Worm (Caenorhabditis elegans) whole organism, young adult: ENCODE results near the gene F43G6.17.
"Not testable (repeated sequence)": the region's sequence is repeated elsewhere in the genome, so short reads cannot be mapped to it uniquely, and the experiment has no call there.

Experiments used
- B0035.1 ChIP-seq: sonication (generic microtip); optimal IDR thresholded peaks from 2 replicates; lab custom pipeline; 2016; ENCODE audit warnings: missing genetic modification characterization, mild to moderate bottlenecking, missing compliant biosample characterization, missing genotype, missing genetic modification reagents
- B0261.1 ChIP-seq: sonication (generic microtip); optimal IDR thresholded peaks from 2 replicates; lab custom pipeline; 2016; ENCODE audit warnings: mild to moderate bottlenecking, missing genetic modification characterization, moderate library complexity, missing compliant biosample characterization
- C06A6.2 ChIP-seq: fragments of 200-800 bp; sonication (Bioruptor generic); conservative IDR thresholded peaks from 2 replicates; pipeline ENCODE4 v1.3.6; 2022; ENCODE audit warnings: missing genetic modification characterization, missing compliant biosample characterization
- C17E4.6 ChIP-seq: fragments of 200-800 bp; sonication (Bioruptor generic); IDR thresholded peaks from 2 replicates; pipeline ENCODE4 v1.3.6; 2022; ENCODE audit warnings: missing genetic modification reagents, missing genetic modification characterization, missing compliant biosample characterization
- D2030.7 ChIP-seq: fragments of 200-800 bp; sonication (Bioruptor generic); IDR thresholded peaks from 2 replicates; pipeline ENCODE4 v1.3.6; 2022; ENCODE audit warnings: missing genetic modification reagents, missing genetic modification characterization, missing compliant biosample characterization
- F10E7.11 ChIP-seq: sonication (generic microtip); optimal IDR thresholded peaks from 2 replicates; lab custom pipeline; 2017; ENCODE audit warnings: mild to moderate bottlenecking, missing genetic modification characterization, moderate library complexity, missing compliant biosample characterization
- F22D6.2 ChIP-seq: sonication (generic microtip); optimal IDR thresholded peaks from 2 replicates; lab custom pipeline; 2016; ENCODE audit warnings: mild to moderate bottlenecking, missing genetic modification characterization, missing compliant biosample characterization
- F33H1.4 ChIP-seq: fragments of 200-800 bp; sonication (Bioruptor generic); IDR thresholded peaks from 2 replicates; pipeline ENCODE4 v1.3.6; 2022; ENCODE audit warnings: missing genetic modification reagents, missing genetic modification characterization, missing compliant biosample characterization
- F37B4.10 ChIP-seq: fragments of 200-800 bp; sonication (Bioruptor generic); IDR thresholded peaks from 2 replicates; pipeline ENCODE4 v1.3.6; 2022; ENCODE audit warnings: missing genetic modification characterization, missing compliant biosample characterization
- F39B2.1 ChIP-seq: fragments of 200-800 bp; sonication (Bioruptor generic); IDR thresholded peaks from 2 replicates; pipeline ENCODE4 v1.3.6; 2022; ENCODE audit warnings: missing genetic modification reagents, missing genetic modification characterization, missing compliant biosample characterization
- K11D2.4 ChIP-seq: fragments of 200-800 bp; sonication (Bioruptor generic); IDR thresholded peaks from 2 replicates; pipeline ENCODE4 v1.3.6; 2022; ENCODE audit warnings: missing genetic modification reagents, missing genetic modification characterization, missing compliant biosample characterization
- T07F8.4 ChIP-seq: sonication (generic microtip); optimal IDR thresholded peaks from 2 replicates; lab custom pipeline; 2016; ENCODE audit warnings: mild to moderate bottlenecking, missing genetic modification characterization, moderate library complexity, missing compliant biosample characterization
- Y53G8AR.9 ChIP-seq: fragments of 200-800 bp; sonication (Bioruptor generic); conservative IDR thresholded peaks from 2 replicates; pipeline ENCODE4 v1.3.6; 2022; ENCODE audit warnings: missing genetic modification reagents, missing genetic modification characterization, missing compliant biosample characterization
- Y67H2A.10 ChIP-seq: fragments of 200-800 bp; sonication (Bioruptor generic); conservative IDR thresholded peaks from 2 replicates; pipeline ENCODE4 v1.3.6; 2022; ENCODE audit warnings: missing genetic modification reagents, missing genetic modification characterization, missing compliant biosample characterization
- akir-1 ChIP-seq: fragments of 200-800 bp; sonication (Bioruptor generic); optimal IDR thresholded peaks from 2 replicates; lab custom pipeline; 2018; ENCODE audit warnings: mild to moderate bottlenecking, missing genetic modification characterization, moderate library complexity, missing compliant biosample characterization
- atf-7 ChIP-seq: sonication (generic microtip); optimal IDR thresholded peaks from 2 replicates; lab custom pipeline; 2017; ENCODE audit warnings: mild to moderate bottlenecking, missing genetic modification characterization, missing compliant biosample characterization
- athp-1 ChIP-seq: sonication (generic microtip); optimal IDR thresholded peaks from 2 replicates; lab custom pipeline; 2017; ENCODE audit warnings: mild to moderate bottlenecking, missing genetic modification characterization, missing compliant biosample characterization
- attf-5 ChIP-seq: fragments of 200-800 bp; sonication (Bioruptor generic); optimal IDR thresholded peaks from 2 replicates; lab custom pipeline; 2018; ENCODE audit warnings: mild to moderate bottlenecking, missing genetic modification characterization, missing compliant biosample characterization
- attf-6 ChIP-seq: fragments of 200-800 bp; sonication (Bioruptor generic); IDR thresholded peaks from 2 replicates; pipeline ENCODE4 v1.3.6; 2022; ENCODE audit warnings: missing genetic modification reagents, missing genetic modification characterization, missing compliant biosample characterization
- bed-1 ChIP-seq: fragments of 200-800 bp; sonication (Bioruptor generic); IDR thresholded peaks from 2 replicates; pipeline ENCODE4 v1.3.6; 2022; ENCODE audit warnings: missing genetic modification reagents, missing genetic modification characterization, missing compliant biosample characterization
- bed-2 ChIP-seq: fragments of 200-800 bp; sonication (Bioruptor generic); IDR thresholded peaks from 2 replicates; pipeline ENCODE4 v1.3.6; 2022; ENCODE audit warnings: missing genetic modification reagents, missing genetic modification characterization, missing compliant biosample characterization
- ccch-3 ChIP-seq: fragments of 200-800 bp; sonication (Bioruptor generic); optimal IDR thresholded peaks from 2 replicates; lab custom pipeline; 2018; ENCODE audit warnings: mild to moderate bottlenecking, missing genetic modification characterization, missing compliant biosample characterization
- ceh-79 ChIP-seq: sonication (generic microtip); optimal IDR thresholded peaks from 2 replicates; lab custom pipeline; 2017; ENCODE audit warnings: mild to moderate bottlenecking, missing genetic modification characterization, missing compliant biosample characterization
- ceh-91 ChIP-seq: fragments of 200-800 bp; sonication (Bioruptor generic); IDR thresholded peaks from 2 replicates; pipeline ENCODE4 v1.3.6; 2022; ENCODE audit warnings: missing genetic modification reagents, missing genetic modification characterization, missing compliant biosample characterization
- dox-1 ChIP-seq: fragments of 200-800 bp; sonication (Bioruptor generic); IDR thresholded peaks from 2 replicates; pipeline ENCODE4 v1.3.6; 2022; ENCODE audit warnings: missing genetic modification reagents, missing genetic modification characterization, missing compliant biosample characterization
- dpff-1 ChIP-seq: sonication (generic microtip); optimal IDR thresholded peaks from 2 replicates; lab custom pipeline; 2017; ENCODE audit warnings: mild to moderate bottlenecking, missing genetic modification characterization, missing compliant biosample characterization
- egl-18 ChIP-seq: fragments of 200-800 bp; sonication (Bioruptor generic); IDR thresholded peaks from 2 replicates; pipeline ENCODE4 v1.3.6; 2022; ENCODE audit warnings: missing genetic modification reagents, missing genetic modification characterization, missing compliant biosample characterization
- ekl-4 ChIP-seq: fragments of 200-800 bp; sonication (Bioruptor generic); IDR thresholded peaks from 2 replicates; pipeline ENCODE4 v1.3.6; 2022; ENCODE audit warnings: missing genetic modification reagents, missing genetic modification characterization, missing compliant biosample characterization
- ets-4 ChIP-seq: fragments of 200-800 bp; sonication (Bioruptor generic); optimal IDR thresholded peaks from 2 replicates; lab custom pipeline; 2018; ENCODE audit warnings: mild to moderate bottlenecking, missing genetic modification characterization, missing compliant biosample characterization
- fkh-3 ChIP-seq: sonication (generic microtip); optimal IDR thresholded peaks from 2 replicates; lab custom pipeline; 2016; ENCODE audit warnings: mild to moderate bottlenecking, missing genetic modification characterization, missing compliant biosample characterization
- hmg-1.2 ChIP-seq: fragments of 200-800 bp; sonication (Bioruptor generic); IDR thresholded peaks from 2 replicates; pipeline ENCODE4 v1.3.6; 2022; ENCODE audit warnings: missing genetic modification reagents, missing genetic modification characterization, missing compliant biosample characterization
- hmg-20 ChIP-seq: fragments of 200-800 bp; sonication (Bioruptor generic); IDR thresholded peaks from 2 replicates; pipeline ENCODE4 v1.3.6; 2022; ENCODE audit warnings: missing genetic modification reagents, missing genetic modification characterization, missing compliant biosample characterization
- let-607 ChIP-seq, 2 experiments: fragments of 200-800 bp in 1 of 2; sonication (Bioruptor generic) in 1 of 2; sonication (generic microtip) in 1 of 2; optimal IDR thresholded peaks; 2 replicates each; lab custom pipeline; 2016 to 2018; ENCODE audit warnings: mild to moderate bottlenecking in 2 of 2, missing compliant biosample characterization in 2 of 2, missing genetic modification characterization in 2 of 2, moderate library complexity in 2 of 2, missing genotype in 1 of 2
- lin-26 ChIP-seq: fragments of 200-800 bp; sonication (Bioruptor generic); IDR thresholded peaks from 2 replicates; pipeline ENCODE4 v1.3.6; 2022; ENCODE audit warnings: missing genetic modification reagents, missing genetic modification characterization, missing compliant biosample characterization
- lin-54 ChIP-seq: fragments of 200-800 bp; sonication (Bioruptor generic); optimal IDR thresholded peaks from 2 replicates; lab custom pipeline; 2018; ENCODE audit warnings: mild to moderate bottlenecking, missing genetic modification characterization, missing compliant biosample characterization
- lir-1 ChIP-seq: fragments of 200-800 bp; sonication (Bioruptor generic); conservative IDR thresholded peaks from 2 replicates; pipeline ENCODE4 v1.3.6; 2022; ENCODE audit warnings: missing genetic modification reagents, missing genetic modification characterization, missing compliant biosample characterization
- madf-10 ChIP-seq: sonication (generic microtip); optimal IDR thresholded peaks from 2 replicates; lab custom pipeline; 2016; ENCODE audit warnings: mild to moderate bottlenecking, missing genetic modification characterization, missing compliant biosample characterization
- madf-8 ChIP-seq: fragments of 200-800 bp; sonication (Bioruptor generic); conservative IDR thresholded peaks from 2 replicates; pipeline ENCODE4 v1.3.6; 2022; ENCODE audit warnings: missing genetic modification reagents, missing genetic modification characterization, missing compliant biosample characterization
- mel-28 ChIP-seq: sonication (generic microtip); optimal IDR thresholded peaks from 2 replicates; lab custom pipeline; 2016; ENCODE audit warnings: borderline replicate concordance, mild to moderate bottlenecking, missing genetic modification characterization, missing compliant biosample characterization
- nhr-27 ChIP-seq: fragments of 200-800 bp; sonication (Bioruptor generic); optimal IDR thresholded peaks from 2 replicates; lab custom pipeline; 2018; ENCODE audit warnings: mild to moderate bottlenecking, missing genetic modification characterization, moderate library complexity, missing compliant biosample characterization
- rpc-1 ChIP-seq, 2 experiments: fragments of 150-350 bp in 1 of 2; sonication (generic microtip) in 1 of 2; optimal IDR thresholded peaks; 2 replicates each; lab custom pipeline; 2014 to 2018; ENCODE audit warnings: missing biosample characterization in 1 of 2, missing genetic modification characterization in 1 of 2, missing genetic modification reagents in 1 of 2, missing genotype in 1 of 2
- snpc-4 ChIP-seq, 5 experiments: fragments of 150-350 bp in 1 of 5; sonication (generic microtip) in 4 of 5; optimal IDR thresholded peaks; 2 replicates each; lab custom pipeline; 2014 to 2018; ENCODE audit warnings: missing genetic modification characterization in 5 of 5, missing biosample characterization in 3 of 5, antibody characterized with exemption in 2 of 5, mild to moderate bottlenecking in 2 of 5, missing compliant biosample characterization in 2 of 5, missing genotype in 2 of 5, moderate library complexity in 2 of 5, missing genetic modification reagents in 1 of 5
- somi-1 ChIP-seq: fragments of 200-800 bp; sonication (Bioruptor generic); optimal IDR thresholded peaks from 2 replicates; lab custom pipeline; 2018; ENCODE audit warnings: mild to moderate bottlenecking, missing genetic modification characterization, missing compliant biosample characterization
- tbp1 ChIP-seq: fragments of 200-800 bp; sonication (Bioruptor generic); optimal IDR thresholded peaks from 2 replicates; lab custom pipeline; 2018; ENCODE audit warnings: mild to moderate bottlenecking, missing genetic modification characterization, missing compliant biosample characterization
- tlf-1 ChIP-seq: fragments of 200-800 bp; sonication (Bioruptor generic); optimal IDR thresholded peaks from 2 replicates; lab custom pipeline; 2018; ENCODE audit warnings: mild to moderate bottlenecking, missing genetic modification characterization, missing compliant biosample characterization
- ztf-18 ChIP-seq: sonication (generic microtip); optimal IDR thresholded peaks from 2 replicates; lab custom pipeline; 2016; ENCODE audit warnings: missing genotype, mild to moderate bottlenecking, missing genetic modification characterization, missing compliant biosample characterization
- ztf-25 ChIP-seq: fragments of 200-800 bp; sonication (Bioruptor generic); IDR thresholded peaks from 2 replicates; pipeline ENCODE4 v1.3.6; 2022; ENCODE audit warnings: missing genetic modification reagents, missing genetic modification characterization, missing compliant biosample characterization

Gene F43G6.17

DNA sequence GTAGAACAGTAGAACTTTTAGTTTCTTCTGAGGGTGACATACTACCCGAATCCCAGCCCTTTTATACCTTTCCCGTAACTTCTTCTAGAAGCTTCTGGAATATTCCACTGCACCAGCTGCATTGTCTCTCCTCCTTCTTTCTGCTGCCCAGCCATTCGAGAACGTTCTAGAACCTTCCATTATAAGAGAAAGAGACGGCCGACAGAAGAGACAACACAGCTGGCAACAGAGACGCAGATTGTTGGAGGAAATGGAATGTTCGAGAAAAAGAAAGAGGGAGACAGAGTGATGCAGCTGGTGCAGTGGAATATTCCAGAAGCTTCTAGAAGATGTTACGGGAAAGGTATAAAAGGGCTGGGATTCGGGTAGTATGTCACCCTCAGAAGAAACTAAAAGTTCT is 43.3 kb upstream of the F43G6.17 start, which contains the start of the genes F44E5.4 and F44E5.5 (continued):
- peak; percentile 86 for TF ChIP-seq attf-6 (GFP tag; lab: Robert Waterston, UW)
- TF ChIP-seq snpc-4 (GFP tag; optimal IDR thresholded peaks at IDR 0.05; lab: Kevin White, UChicago); rpc-1 (tag; optimal IDR thresholded peaks at IDR 0.05; lab: Kevin White, UChicago): not testable (repeated sequence)
- peak in 2 of 4 experiments; percentile 57 to 61 for TF ChIP-seq snpc-4 (tag; optimal IDR thresholded peaks at IDR 0.05; lab: Kevin White, UChicago)
- peak; percentile 99 for TF ChIP-seq egl-18 (GFP tag; lab: Robert Waterston, UW)
- TF ChIP-seq B0035.1 (tag; lab: Kevin White, UChicago), result peak; percentile 90
- TF ChIP-seq Y67H2A.10 (GFP tag; lab: Robert Waterston, UW), result peak; percentile 99
- TF ChIP-seq fkh-3, result peak; percentile 92
- peak; percentile 89 for TF ChIP-seq hmg-20
- TF ChIP-seq bed-1 (GFP tag; lab: Robert Waterston, UW), result peak; percentile 99
- TF ChIP-seq F10E7.11 (tag; lab: Kevin White, UChicago), result peak; percentile 97
- TF ChIP-seq mel-28, result peak; percentile 85
- TF ChIP-seq ceh-91 (GFP tag; lab: Robert Waterston, UW), result peak; percentile 62
- TF ChIP-seq madf-8, result 0 out of 2 replicates have a peak, but pooled peaks have one; percentile 19
- peak; percentile 55 for TF ChIP-seq T07F8.4 (tag; lab: Kevin White, UChicago)
- TF ChIP-seq tbp1 (GFP tag; lab: Kevin White, UChicago), result peak; percentile 74
- TF ChIP-seq lin-26, result peak; percentile 86
- peak; percentile 94 for TF ChIP-seq tlf-1 (GFP tag; lab: Kevin White, UChicago)
- peak; percentile 98 for TF ChIP-seq C06A6.2 (GFP tag; lab: Robert Waterston, UW)
- peak; percentile 93 for TF ChIP-seq dpff-1 (tag; lab: Kevin White, UChicago)
- peak; percentile 99 for TF ChIP-seq ceh-79
- TF ChIP-seq nhr-27 (tag; lab: Kevin White, UChicago), result peak; percentile 98
- peak; percentile 40 for TF ChIP-seq B0261.1 (tag; lab: Kevin White, UChicago)
- peak; percentile 75; the same call in 1 of the 2 replicates for TF ChIP-seq ztf-25 (GFP tag; lab: Robert Waterston, UW)
- peak; percentile 81 for TF ChIP-seq lin-54
- TF ChIP-seq attf-5, result peak; percentile 46
- peak; percentile 97 for TF ChIP-seq C17E4.6 (GFP tag; lab: Robert Waterston, UW)
- peak; percentile 96 for TF ChIP-seq F39B2.1
- peak; percentile 77 for TF ChIP-seq F33H1.4 (GFP tag; lab: Robert Waterston, UW)
- TF ChIP-seq rpc-1 (optimal IDR thresholded peaks at IDR 0.05; lab: Kevin White, UChicago), result peak; percentile 100
- TF ChIP-seq ets-4, result peak; percentile 92
- TF ChIP-seq let-607 (tag; optimal IDR thresholded peaks at IDR 0.05; lab: Kevin White, UChicago), result peak; percentile 88 to 90
- peak; percentile 92 for TF ChIP-seq bed-2 (GFP tag; lab: Robert Waterston, UW)
- TF ChIP-seq ztf-18 (tag; lab: Kevin White, UChicago), result peak; percentile 48
- peak; percentile 69 for TF ChIP-seq D2030.7
- TF ChIP-seq dox-1 (GFP tag; lab: Robert Waterston, UW), result peak; percentile 100
- peak; percentile 97 for TF ChIP-seq somi-1 (GFP tag; lab: Kevin White, UChicago)
- peak; percentile 79 for TF ChIP-seq madf-10 (tag; lab: Kevin White, UChicago)
- TF ChIP-seq F37B4.10 (GFP tag; lab: Robert Waterston, UW), result peak; percentile 95; the same call in 1 of the 2 replicates
- peak; percentile 99 for TF ChIP-seq ekl-4
- TF ChIP-seq akir-1 (GFP tag; lab: Kevin White, UChicago), result peak; percentile 72
- TF ChIP-seq K11D2.4 (GFP tag; lab: Robert Waterston, UW), result peak; percentile 99
- peak; percentile 94 for TF ChIP-seq lir-1 (GFP tag; lab: Robert Waterston, UW)
- TF ChIP-seq F22D6.2 (tag; lab: Kevin White, UChicago), result peak; percentile 88
- peak; percentile 98 for TF ChIP-seq athp-1 (tag; lab: Kevin White, UChicago)
- peak; percentile 53 for TF ChIP-seq ccch-3 (GFP tag; lab: Kevin White, UChicago)
- peak; percentile 99 for TF ChIP-seq Y53G8AR.9 (GFP tag; lab: Robert Waterston, UW)
- TF ChIP-seq atf-7 (tag; lab: Kevin White, UChicago), result peak; percentile 99
- peak; percentile 100 for TF ChIP-seq hmg-1.2 (GFP tag; lab: Robert Waterston, UW)
